Fruit fly (Drosophila melanogaster): ENCODE results near the gene Aduk.

Aduk gene

dm6 chr3R:9334592-9335518 lies at the start of gene Aduk, which contains the start of gene pasi2:
Gene Aduk (minus strand): TSS chr3R:9334714.
Gene pasi2 (plus strand): TSS chr3R:9335170.
- no peak for TF ChIP-seq CG17568 (GFP tag; optimal IDR thresholded peaks at IDR 0.05)
- TF ChIP-seq CG10267 (tag; optimal IDR thresholded peaks at IDR 0.05) = peak; percentile 55
- no peak for TF ChIP-seq tgo (GFP tag; IDR thresholded peaks at IDR 0.05)
- no peak for TF ChIP-seq D (optimal IDR thresholded peaks at IDR 0.05)
- no peak for TF ChIP-seq D (GFP tag; optimal IDR thresholded peaks at IDR 0.05)
- no peak for TF ChIP-seq gsb-n (tag; optimal IDR thresholded peaks at IDR 0.05)
- no peak for TF ChIP-seq CG1832 (GFP tag; optimal IDR thresholded peaks at IDR 0.05)
- peak; percentile 99 for TF ChIP-seq CG7928 (GFP tag; optimal IDR thresholded peaks at IDR 0.05)
- peak; percentile 75 for TF ChIP-seq bbx (GFP tag; IDR thresholded peaks at IDR 0.05; ENCODE audit: partially characterized antibody)
- TF ChIP-seq NFAT (GFP tag; IDR thresholded peaks at IDR 0.05) = no peak
- TF ChIP-seq pho (GFP tag; optimal IDR thresholded peaks at IDR 0.05) = no peak
- no peak for TF ChIP-seq ham (GFP tag; IDR thresholded peaks at IDR 0.05)
- peak; percentile 13 for TF ChIP-seq CG8924 (tag; optimal IDR thresholded peaks at IDR 0.05)
- no peak for TF ChIP-seq CG4424 (GFP tag; optimal IDR thresholded peaks at IDR 0.05)
- TF ChIP-seq kah (GFP tag; optimal IDR thresholded peaks at IDR 0.05) = peak; percentile 90
- TF ChIP-seq bsh (GFP tag; optimal IDR thresholded peaks at IDR 0.05) = no peak
- TF ChIP-seq CG17186 (GFP tag; optimal IDR thresholded peaks at IDR 0.05) = peak; percentile 39
- peak; percentile 3 for TF ChIP-seq CG9817 (tag; optimal IDR thresholded peaks at IDR 0.05)
- peak; percentile 74 for TF ChIP-seq CG42726 (GFP tag; IDR thresholded peaks at IDR 0.05; ENCODE audit: partially characterized antibody)
- TF ChIP-seq so (GFP tag; IDR thresholded peaks at IDR 0.05) = no peak
- TF ChIP-seq CG16863 (GFP tag; optimal IDR thresholded peaks at IDR 0.05) = no peak
- no peak for TF ChIP-seq crol (GFP tag; IDR thresholded peaks at IDR 0.05)
- TF ChIP-seq CG1603 (tag; optimal IDR thresholded peaks at IDR 0.05) = peak; percentile 76
- TF ChIP-seq CG2712 (tag; optimal IDR thresholded peaks at IDR 0.05) = peak; percentile 10
- peak in 1 of 2 experiments; percentile 31 for TF ChIP-seq insv (GFP tag; optimal IDR thresholded peaks at IDR 0.05)
- peak; percentile 23 for TF ChIP-seq sug (tag; optimal IDR thresholded peaks at IDR 0.05)
- TF ChIP-seq bowl (GFP tag; IDR thresholded peaks at IDR 0.05) = no peak
- TF ChIP-seq maf-S (GFP tag; optimal IDR thresholded peaks at IDR 0.05) = no peak
- peak; percentile 28 for TF ChIP-seq CG10147 (GFP tag; optimal IDR thresholded peaks at IDR 0.05)
- TF ChIP-seq MBD-R2 (GFP tag; IDR thresholded peaks at IDR 0.05) = peak; percentile 37; the same call in 1 of the 2 replicates
- TF ChIP-seq CG4360 (GFP tag; IDR thresholded peaks at IDR 0.05) = no peak
- no peak for TF ChIP-seq NK7.1 (GFP tag; optimal IDR thresholded peaks at IDR 0.05)
- TF ChIP-seq ato (GFP tag; IDR thresholded peaks at IDR 0.05; ENCODE audit: partially characterized antibody) = peak; percentile 65
- TF ChIP-seq CG6254 (GFP tag; optimal IDR thresholded peaks at IDR 0.05) = peak; percentile 14
- 0 out of 3 replicates have a peak, but pooled peaks have one; percentile 39 for TF ChIP-seq Dbx (GFP tag; IDR thresholded peaks at IDR 0.05)
- TF ChIP-seq Tbp (GFP tag; optimal IDR thresholded peaks at IDR 0.05) = no peak
- TF ChIP-seq CG12104 (GFP tag; optimal IDR thresholded peaks at IDR 0.05) = peak; percentile 25
- no peak for TF ChIP-seq az2 (GFP tag; optimal IDR thresholded peaks at IDR 0.05)
- TF ChIP-seq CG15479 (GFP tag; optimal IDR thresholded peaks at IDR 0.05) = peak; percentile 47
- no peak for TF ChIP-seq ATbp (GFP tag; optimal IDR thresholded peaks at IDR 0.05)
- TF ChIP-seq CG14441 (GFP tag; IDR thresholded peaks at IDR 0.05) = no peak
- TF ChIP-seq CG2199 (GFP tag; IDR thresholded peaks at IDR 0.05) = 0 out of 3 replicates have a peak, but pooled peaks have one; percentile 8
- TF ChIP-seq CG2889 (GFP tag; IDR thresholded peaks at IDR 0.05) = no peak
- peak; percentile 55 for TF ChIP-seq CG17829 (tag; optimal IDR thresholded peaks at IDR 0.05)
- TF ChIP-seq CG10543 (GFP tag; optimal IDR thresholded peaks at IDR 0.05) = peak; percentile 47
- TF ChIP-seq tap (tag; optimal IDR thresholded peaks at IDR 0.05) = no peak
- TF ChIP-seq Ets97D (GFP tag; optimal IDR thresholded peaks at IDR 0.05) = peak; percentile 35
- no peak for TF ChIP-seq Sox100B (GFP tag; optimal IDR thresholded peaks at IDR 0.05)
- TF ChIP-seq CG18764 (GFP tag; optimal IDR thresholded peaks at IDR 0.05) = peak; percentile 14

All from whole organism, embryonic.